Worm (Caenorhabditis elegans): ENCODE results near the gene srj-22.

srj-22 gene

ce11 chrV:10695181-10695580, 48.4 kb downstream of the srj-22 start, which contains the start of gene C05A2.4:
C05A2.4 (plus strand) TSS chrV:10695481.
- no peak for TF ChIP-seq mdl-1 (tag; optimal IDR thresholded peaks at IDR 0.05)
- TF ChIP-seq hpl-2 (GFP tag; optimal IDR thresholded peaks at IDR 0.05): no peak
- no peak for TF ChIP-seq xbp-1 (tag; optimal IDR thresholded peaks at IDR 0.05)
- no peak for TF ChIP-seq C16A3.4 (tag; optimal IDR thresholded peaks at IDR 0.05)
- no peak for TF ChIP-seq hlh-17 (GFP tag; optimal IDR thresholded peaks at IDR 0.05; ENCODE audit: borderline replicate concordance)
- TF ChIP-seq sup-37 (GFP tag; optimal IDR thresholded peaks at IDR 0.05): no peak
- no peak for TF ChIP-seq irx-1 (tag; optimal IDR thresholded peaks at IDR 0.05)

- TF ChIP-seq skn-1 (tag; optimal IDR thresholded peaks at IDR 0.05): no peak
- TF ChIP-seq tlp-1 (tag; optimal IDR thresholded peaks at IDR 0.05): peak; percentile 43
- TF ChIP-seq jun-1 (tag; optimal IDR thresholded peaks at IDR 0.05): peak; percentile 37
- TF ChIP-seq lsy-2 (tag; optimal IDR thresholded peaks at IDR 0.05): peak in 1 of 2 experiments; percentile 1
- no peak for TF ChIP-seq efl-1 (optimal IDR thresholded peaks at IDR 0.05)
- TF ChIP-seq efl-1 (GFP tag; optimal IDR thresholded peaks at IDR 0.05 in 1 of 2): peak in 1 of 2 experiments; percentile 30
- TF ChIP-seq zag-1 (tag; optimal IDR thresholded peaks at IDR 0.05): no peak
- no peak for TF ChIP-seq nhr-84 (tag; optimal IDR thresholded peaks at IDR 0.05)
- peak; percentile 45 for TF ChIP-seq nhr-20 (tag; optimal IDR thresholded peaks at IDR 0.05)
- peak; percentile 99 for TF ChIP-seq elt-2 (tag; optimal IDR thresholded peaks at IDR 0.05)
- TF ChIP-seq ces-1 (GFP tag; optimal IDR thresholded peaks at IDR 0.05): no peak
- peak; percentile 47 for TF ChIP-seq nhr-71 (tag; optimal IDR thresholded peaks at IDR 0.05)
- peak in 1 of 2 experiments; percentile 38 for TF ChIP-seq lin-35 (GFP tag; optimal IDR thresholded peaks at IDR 0.05)
- peak; percentile 32 for TF ChIP-seq pqm-1 (tag; optimal IDR thresholded peaks at IDR 0.05)
- TF ChIP-seq lin-14 (GFP tag; optimal IDR thresholded peaks at IDR 0.05): peak; percentile 31
These were observed 49.8 kb downstream of the srj-22 start for ce11 chrV:10693749-10694148.

Data from whole organism, L1 larva.